Fruit fly (Drosophila melanogaster) whole organism, prepupa: ENCODE measurements around the gene CG7329.

Experiments used
- CG11294 ChIP-seq: fragments of 200-800 bp; sonication (Bioruptor generic); IDR thresholded peaks from 2 replicates; pipeline ENCODE4 v1.3.6; 2022; ENCODE audit warnings: missing biosample characterization, missing genetic modification characterization
- CG1621 ChIP-seq: fragments of 200-800 bp; sonication (Bioruptor generic); optimal IDR thresholded peaks from 3 replicates; lab custom pipeline; 2018; ENCODE audit warnings: missing biosample characterization, mild to moderate bottlenecking, missing genetic modification characterization
- CG16779 ChIP-seq: fragments of 200-800 bp; sonication (Bioruptor generic); optimal IDR thresholded peaks from 3 replicates; lab custom pipeline; 2017; ENCODE audit warnings: missing biosample characterization, mild to moderate bottlenecking, missing genetic modification characterization
- CG3032 ChIP-seq: fragments of 200-800 bp; optimal IDR thresholded peaks from 2 replicates; lab custom pipeline; 2019; ENCODE audit warnings: missing biosample characterization, mild to moderate bottlenecking, missing genetic modification characterization, moderate library complexity
- CG31627 ChIP-seq: fragments of 200-800 bp; sonication (Bioruptor generic); optimal IDR thresholded peaks from 3 replicates; lab custom pipeline; 2016; ENCODE audit warnings: missing biosample characterization, missing genetic modification characterization
- CG32006 ChIP-seq: fragments of 200-800 bp; sonication (Bioruptor generic); optimal IDR thresholded peaks from 3 replicates; lab custom pipeline; 2017; ENCODE audit warnings: missing biosample characterization, mild to moderate bottlenecking, missing genetic modification characterization
- CG4318 ChIP-seq: fragments of 200-800 bp; sonication (Bioruptor generic); optimal IDR thresholded peaks from 3 replicates; lab custom pipeline; 2017; ENCODE audit warnings: missing biosample characterization, mild to moderate bottlenecking, missing genetic modification characterization
- CG6163 ChIP-seq: fragments of 200-800 bp; sonication (Bioruptor generic); IDR thresholded peaks from 3 replicates; pipeline ENCODE4 v1.3.6; 2022; ENCODE audit warnings: missing biosample characterization, missing genetic modification characterization
- CG6854 ChIP-seq: fragments of 200-800 bp; sonication (Bioruptor generic); optimal IDR thresholded peaks from 2 replicates; lab custom pipeline; 2017; ENCODE audit warnings: missing biosample characterization, mild to moderate bottlenecking, missing genetic modification characterization
- CG8319 ChIP-seq: fragments of 200-800 bp; sonication (Bioruptor generic); optimal IDR thresholded peaks from 3 replicates; lab custom pipeline; 2016; ENCODE audit warnings: missing biosample characterization, missing genetic modification characterization
- CG8632 ChIP-seq: fragments of 200-800 bp; sonication (Bioruptor generic); optimal IDR thresholded peaks from 3 replicates; lab custom pipeline; 2016; ENCODE audit warnings: missing biosample characterization, missing genetic modification characterization
- CG9139 ChIP-seq: fragments of 200-800 bp; sonication (Bioruptor generic); optimal IDR thresholded peaks from 3 replicates; lab custom pipeline; 2017; ENCODE audit warnings: missing biosample characterization, mild to moderate bottlenecking, missing genetic modification characterization
- Eip75B ChIP-seq: fragments of 200-800 bp; sonication (Bioruptor generic); optimal IDR thresholded peaks from 3 replicates; lab custom pipeline; 2016; ENCODE audit warnings: missing biosample characterization, missing genetic modification characterization
- Eip93F ChIP-seq: fragments of 200-800 bp; sonication (Bioruptor generic); optimal IDR thresholded peaks from 2 replicates; lab custom pipeline; 2016; ENCODE audit warnings: missing biosample characterization, mild to moderate bottlenecking, missing genetic modification characterization
- Ets21C ChIP-seq: fragments of 200-800 bp; sonication (Bioruptor generic); optimal IDR thresholded peaks from 3 replicates; lab custom pipeline; 2016; ENCODE audit warnings: missing biosample characterization, missing genetic modification characterization
- Ets96B ChIP-seq: fragments of 200-800 bp; optimal IDR thresholded peaks from 2 replicates; lab custom pipeline; 2019; ENCODE audit warnings: missing biosample characterization, mild to moderate bottlenecking, missing genetic modification characterization, moderate library complexity
- Gug ChIP-seq: fragments of 200-800 bp; sonication (Bioruptor generic); IDR thresholded peaks from 2 replicates; pipeline ENCODE4 v1.3.6; 2022; ENCODE audit warnings: missing biosample characterization, missing genetic modification characterization
- Hr38 ChIP-seq: sonication (Bioruptor generic); optimal IDR thresholded peaks from 2 replicates; lab custom pipeline; 2016; ENCODE audit warnings: missing biosample characterization, missing genetic modification characterization
- Hr39 ChIP-seq: fragments of 200-800 bp; sonication (Bioruptor generic); optimal IDR thresholded peaks from 2 replicates; lab custom pipeline; 2016; ENCODE audit warnings: missing biosample characterization, missing genetic modification characterization
- Hr4 ChIP-seq: fragments of 200-800 bp; sonication (Bioruptor generic); optimal IDR thresholded peaks from 3 replicates; lab custom pipeline; 2016; ENCODE audit warnings: missing biosample characterization, missing genetic modification characterization
- Lpt ChIP-seq: fragments of 200-800 bp; sonication (Bioruptor generic); optimal IDR thresholded peaks from 3 replicates; lab custom pipeline; 2016; ENCODE audit warnings: missing biosample characterization, missing genetic modification characterization
- Met ChIP-seq: fragments of 200-800 bp; sonication (Bioruptor generic); optimal IDR thresholded peaks from 3 replicates; lab custom pipeline; 2016; ENCODE audit warnings: missing biosample characterization, missing genetic modification characterization
- Smox ChIP-seq: fragments of 200-800 bp; sonication (Bioruptor generic); optimal IDR thresholded peaks from 3 replicates; lab custom pipeline; 2016; ENCODE audit warnings: missing biosample characterization, missing genetic modification characterization
- Sox102F ChIP-seq: fragments of 200-800 bp; sonication (Bioruptor generic); optimal IDR thresholded peaks from 2 replicates; lab custom pipeline; 2016; ENCODE audit warnings: missing biosample characterization, mild to moderate bottlenecking, missing genetic modification characterization
- Sox14 ChIP-seq: fragments of 200-800 bp; sonication (Bioruptor generic); optimal IDR thresholded peaks from 3 replicates; lab custom pipeline; 2016; ENCODE audit warnings: missing biosample characterization, missing genetic modification characterization
- Sox15 ChIP-seq: fragments of 200-800 bp; sonication (Bioruptor generic); optimal IDR thresholded peaks from 3 replicates; lab custom pipeline; 2016; ENCODE audit warnings: missing biosample characterization, missing genetic modification characterization
- dsx ChIP-seq: fragments of 200-800 bp; optimal IDR thresholded peaks from 3 replicates; lab custom pipeline; 2019; ENCODE audit warnings: missing biosample characterization, mild to moderate bottlenecking, missing genetic modification characterization, moderate library complexity; ENCODE audit not compliant: poor library complexity, severe bottlenecking
- esn ChIP-seq: fragments of 200-800 bp; sonication (Bioruptor generic); optimal IDR thresholded peaks from 2 replicates; lab custom pipeline; 2016; ENCODE audit warnings: missing biosample characterization, mild to moderate bottlenecking, missing genetic modification characterization, moderate library complexity
- fd85E ChIP-seq: fragments of 200-800 bp; sonication (Bioruptor generic); optimal IDR thresholded peaks from 3 replicates; lab custom pipeline; 2016; ENCODE audit warnings: missing biosample characterization, missing genetic modification characterization
- fkh ChIP-seq: fragments of 200-800 bp; sonication (Bioruptor generic); optimal IDR thresholded peaks from 3 replicates; lab custom pipeline; 2017; ENCODE audit warnings: missing biosample characterization, mild to moderate bottlenecking, missing genetic modification characterization, moderate library complexity
- lz ChIP-seq: fragments of 200-800 bp; sonication (Bioruptor generic); optimal IDR thresholded peaks from 3 replicates; lab custom pipeline; 2016; ENCODE audit warnings: missing biosample characterization, missing genetic modification characterization
- net ChIP-seq: fragments of 200-800 bp; sonication (Bioruptor generic); optimal IDR thresholded peaks from 3 replicates; lab custom pipeline; 2016; ENCODE audit warnings: missing biosample characterization, missing genetic modification characterization
- salr ChIP-seq, 2 experiments: fragments of 200-800 bp; sonication (Bioruptor generic); optimal IDR thresholded peaks; 3 replicates each; lab custom pipeline; 2016 to 2018; ENCODE audit warnings: missing biosample characterization in 2 of 2, missing genetic modification characterization in 2 of 2, mild to moderate bottlenecking in 1 of 2
- svp ChIP-seq: fragments of 200-800 bp; sonication (Bioruptor generic); peaks from one replicate; lab custom pipeline; 2016; ENCODE audit warnings: missing biosample characterization, missing genetic modification characterization
- topi ChIP-seq: fragments of 200-800 bp; sonication (Bioruptor generic); optimal IDR thresholded peaks from 3 replicates; lab custom pipeline; 2016; ENCODE audit warnings: missing biosample characterization, missing genetic modification characterization
- vri ChIP-seq: fragments of 200-800 bp; sonication (Bioruptor generic); optimal IDR thresholded peaks from 3 replicates; lab custom pipeline; 2016; ENCODE audit warnings: missing biosample characterization, mild to moderate bottlenecking, missing genetic modification characterization

Gene CG7329

DNA sequence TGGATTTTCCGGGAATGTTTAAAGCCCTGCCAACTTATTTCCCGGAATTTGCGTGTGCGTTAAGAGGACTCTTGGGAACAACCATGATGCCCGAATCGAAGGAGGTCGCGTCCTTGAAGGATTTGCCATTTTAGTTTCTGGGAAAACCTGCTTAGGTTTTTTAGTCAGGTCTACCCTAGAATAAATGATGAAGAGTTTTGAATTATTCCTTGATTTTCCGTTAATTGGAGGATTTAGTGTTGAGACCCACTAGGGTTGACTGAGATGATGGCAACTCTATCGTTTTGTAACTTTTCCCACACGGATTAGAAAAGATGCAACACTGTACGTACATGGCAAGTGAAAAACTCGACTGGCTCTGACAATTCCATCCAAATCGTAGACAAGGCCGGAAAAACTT lies 13.0 kb upstream of the CG7329 start, which contains the start of gene dbf:
Gene dbf (plus strand): TSS at position 301 of the 400 bp plus-strand sequence.
- no peak for TF ChIP-seq Eip93F
- TF ChIP-seq Hr38 = no peak
- TF ChIP-seq lz (GFP tag; lab: Kevin White, UChicago) = no peak
- no peak for TF ChIP-seq fd85E
- no peak for TF ChIP-seq Hr4 (GFP tag; lab: Kevin White, UChicago)
- TF ChIP-seq dsx = no peak
- TF ChIP-seq topi = no peak
- no peak for TF ChIP-seq Ets96B (tag; lab: Kevin White, UChicago)
- no peak for TF ChIP-seq CG31627 (GFP tag; lab: Kevin White, UChicago)
- TF ChIP-seq svp = no peak
- no peak for TF ChIP-seq CG8319 (GFP tag; lab: Kevin White, UChicago)
- no peak for TF ChIP-seq CG8632 (GFP tag; lab: Kevin White, UChicago)
- TF ChIP-seq esn (GFP tag; lab: Kevin White, UChicago) = no peak
- no peak for TF ChIP-seq Hr39 (GFP tag; lab: Kevin White, UChicago)
- TF ChIP-seq CG32006 (GFP tag; lab: Kevin White, UChicago) = no peak

- TF ChIP-seq CG6854 (GFP tag; lab: Kevin White, UChicago) (no peak), CG4318 (no peak), Sox15 (no peak), dsx (no peak)
These were observed 9.6 kb upstream of the CG7329 start for dm6 chr2L:10647720-10648349.

dm6 chr2L:10646726-10647125 lies 8.5 kb upstream of the CG7329 start:
- TF ChIP-seq net (GFP tag; lab: Kevin White, UChicago) (no peak), CG6163 (GFP tag; lab: Robert Waterston, UW) (no peak), svp (peak; percentile 33), Eip75B (GFP tag; lab: Kevin White, UChicago) (no peak), CG3032 (tag; lab: Kevin White, UChicago) (no peak)

DNA sequence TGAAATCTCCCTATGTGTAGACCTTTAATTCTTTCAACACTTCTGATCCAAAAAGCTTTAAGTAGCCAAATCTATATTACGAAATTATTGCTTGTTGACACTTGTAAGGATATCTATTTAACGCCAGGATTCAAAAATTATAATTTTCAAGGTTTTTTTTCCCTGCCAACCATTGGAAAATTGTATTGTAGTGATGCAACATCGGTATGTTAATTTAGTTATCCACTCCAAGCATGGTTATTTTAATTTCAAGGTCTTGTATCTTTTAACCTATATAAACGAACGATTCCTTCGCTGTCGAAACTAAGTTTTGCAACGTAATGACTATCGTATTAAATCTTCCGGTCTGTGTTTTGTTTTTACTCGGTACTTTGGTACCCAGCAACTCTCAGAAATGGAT lies 7.8 kb upstream of the CG7329 start, which contains the start of gene CG17097:
Gene CG17097 (plus strand): TSS at position 301 of the 400 bp plus-strand sequence.
- TF ChIP-seq Lpt (GFP tag; lab: Kevin White, UChicago) (no peak), fkh (GFP tag; lab: Kevin White, UChicago) (no peak), lz (GFP tag; lab: Kevin White, UChicago) (no peak), CG11294 (GFP tag; lab: Robert Waterston, UW) (no peak), Eip93F (no peak), Sox14 (GFP tag; lab: Kevin White, UChicago) (no peak), Hr38 (no peak), Sox102F (GFP tag; lab: Kevin White, UChicago) (no peak)

DNA sequence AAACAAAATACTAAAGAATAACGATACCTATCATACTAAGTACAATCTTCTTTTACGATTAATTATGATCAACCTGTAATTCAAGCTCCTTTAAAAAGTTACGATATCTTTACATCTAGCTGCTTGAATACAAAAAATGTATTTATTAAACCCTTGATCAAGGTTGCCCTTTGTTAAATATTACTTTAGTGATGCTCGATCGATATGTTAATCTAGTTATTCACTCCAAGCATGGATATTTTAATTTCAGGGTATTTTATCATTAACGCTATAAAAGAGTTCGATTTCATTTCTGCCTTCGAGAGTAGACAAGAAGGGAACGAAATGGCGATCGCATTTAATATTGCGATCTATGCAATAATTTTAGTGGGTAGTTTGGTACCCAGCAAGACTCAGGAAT lies 5.4 kb upstream of the CG7329 start, which contains the start of gene CG18284:
Gene CG18284 (plus strand): TSS at position 301 of the 400 bp plus-strand sequence.
- TF ChIP-seq Met (no peak), salr (GFP tag; optimal IDR thresholded peaks at IDR 0.05; lab: Kevin White, UChicago) (no peak), Ets21C (GFP tag; lab: Kevin White, UChicago) (no peak), CG9139 (GFP tag; lab: Kevin White, UChicago) (no peak), CG16779 (tag; lab: Kevin White, UChicago) (no peak)

DNA sequence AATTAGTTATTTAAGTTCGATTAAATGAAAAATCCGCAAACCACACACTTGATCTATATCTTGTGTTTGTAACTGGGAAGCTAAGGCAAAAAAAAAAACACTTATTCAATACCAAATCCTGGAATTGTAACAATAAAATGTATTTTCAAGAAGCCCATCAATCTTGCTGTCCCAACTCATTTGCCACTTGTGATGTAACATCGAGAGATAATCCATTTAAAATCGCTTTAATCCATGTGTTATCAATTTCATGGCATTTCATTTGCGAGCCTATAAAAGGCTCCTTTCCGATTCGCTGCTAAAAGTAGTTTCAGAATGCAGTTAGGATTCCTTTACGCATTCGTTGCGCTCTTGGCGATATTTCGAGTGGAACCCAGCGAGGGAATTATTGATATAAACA lies 1.4 kb upstream of the CG7329 start, which contains the start of gene CG31872:
Gene CG31872 (plus strand): TSS at position 301 of the 400 bp plus-strand sequence.
- TF ChIP-seq CG16779 (tag; lab: Kevin White, UChicago) (no peak), fkh (GFP tag; lab: Kevin White, UChicago) (no peak), Hr38 (no peak), net (GFP tag; lab: Kevin White, UChicago) (no peak), Ets21C (GFP tag; lab: Kevin White, UChicago) (no peak), CG1621 (tag; lab: Kevin White, UChicago) (no peak), CG31627 (GFP tag; lab: Kevin White, UChicago) (no peak), Eip93F (no peak), salr (GFP tag; optimal IDR thresholded peaks at IDR 0.05; lab: Kevin White, UChicago) (no peak), Sox102F (GFP tag; lab: Kevin White, UChicago) (no peak), vri (no peak), Gug (GFP tag; lab: Robert Waterston, UW) (no peak), fd85E (no peak), Smox (GFP tag; lab: Kevin White, UChicago) (no peak), Eip75B (GFP tag; lab: Kevin White, UChicago) (no peak), Lpt (GFP tag; lab: Kevin White, UChicago) (no peak)
- TF ChIP-seq, all 60 proteins: peak for 0
